Worm (Caenorhabditis elegans): ENCODE results near the gene mars-1.

Gene mars-1

DNA sequence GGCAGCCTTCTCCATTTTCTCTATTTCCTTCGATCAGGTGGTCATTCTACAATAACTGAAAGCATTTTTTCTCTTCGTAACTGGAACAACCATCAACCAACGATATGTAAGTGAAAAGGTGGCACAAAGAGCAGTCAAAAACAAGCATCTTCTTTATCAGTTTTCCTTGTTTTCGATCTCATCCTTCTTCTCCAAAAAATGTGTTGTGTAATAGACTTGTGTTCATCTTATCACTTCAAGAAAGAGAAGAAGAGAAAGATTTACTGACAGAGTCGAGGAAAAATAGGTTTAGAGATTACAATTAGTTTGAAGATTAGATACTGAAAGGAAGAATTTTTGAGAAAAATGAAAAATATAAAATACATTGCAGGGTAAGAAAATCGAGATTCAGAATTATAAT, 10.1 kb upstream of the mars-1 start:
- TF ChIP-seq dao-5 (tag; optimal IDR thresholded peaks at IDR 0.05) (no peak), him-1 (tag; optimal IDR thresholded peaks at IDR 0.05) (no peak), W03F9.2 (tag; optimal IDR thresholded peaks at IDR 0.05) (no peak)

DNA sequence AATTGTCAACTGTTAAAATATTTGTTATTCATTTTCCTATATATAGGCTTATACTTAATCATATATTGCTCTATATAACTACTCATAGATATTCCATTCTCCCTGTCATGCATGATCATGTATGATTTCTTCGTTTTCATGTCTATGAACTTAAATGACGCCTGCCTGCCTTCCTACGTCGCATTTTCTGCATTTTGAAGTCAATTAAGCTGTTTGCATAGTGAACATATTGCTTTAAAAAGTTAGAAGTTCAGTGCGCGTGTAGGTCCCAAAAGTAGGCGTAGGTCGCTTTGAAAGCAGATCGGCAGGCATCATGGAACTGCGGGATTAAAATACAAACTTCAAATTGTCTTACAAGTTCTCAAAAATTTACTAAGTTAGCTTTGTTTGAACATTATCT, 9.4 kb upstream of the mars-1 start:
- no peak for TF ChIP-seq W03F9.2 (tag; optimal IDR thresholded peaks at IDR 0.05)
- no peak for TF ChIP-seq dao-5 (tag; optimal IDR thresholded peaks at IDR 0.05)
- no peak for TF ChIP-seq him-1 (tag; optimal IDR thresholded peaks at IDR 0.05)

DNA sequence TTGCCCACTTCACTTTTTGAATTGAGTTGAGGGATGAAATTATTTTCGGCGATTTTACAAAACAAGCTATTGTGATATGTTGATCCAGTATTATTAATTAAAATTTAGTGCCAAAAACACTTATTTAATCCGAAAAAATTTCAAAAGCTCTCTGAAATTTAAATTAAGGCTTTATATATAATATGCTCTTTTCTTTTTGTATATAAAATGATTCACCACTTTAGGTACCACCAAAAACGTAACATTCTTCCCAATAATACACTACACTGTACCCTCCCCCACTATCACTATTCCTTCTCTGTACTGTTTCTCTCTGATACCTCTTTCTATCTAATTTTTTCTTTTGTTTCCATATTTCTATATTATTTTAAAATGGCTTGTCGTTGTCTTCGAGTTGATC, 8.5 kb upstream of the mars-1 start, which contains the start of gene prx-2:
Gene prx-2 (plus strand): TSS at position 301 of the 400 bp plus-strand sequence.
- no peak for TF ChIP-seq him-1 (tag; optimal IDR thresholded peaks at IDR 0.05)
- TF ChIP-seq dao-5 (tag; optimal IDR thresholded peaks at IDR 0.05), result no peak
- TF ChIP-seq W03F9.2 (tag; optimal IDR thresholded peaks at IDR 0.05), result no peak

DNA sequence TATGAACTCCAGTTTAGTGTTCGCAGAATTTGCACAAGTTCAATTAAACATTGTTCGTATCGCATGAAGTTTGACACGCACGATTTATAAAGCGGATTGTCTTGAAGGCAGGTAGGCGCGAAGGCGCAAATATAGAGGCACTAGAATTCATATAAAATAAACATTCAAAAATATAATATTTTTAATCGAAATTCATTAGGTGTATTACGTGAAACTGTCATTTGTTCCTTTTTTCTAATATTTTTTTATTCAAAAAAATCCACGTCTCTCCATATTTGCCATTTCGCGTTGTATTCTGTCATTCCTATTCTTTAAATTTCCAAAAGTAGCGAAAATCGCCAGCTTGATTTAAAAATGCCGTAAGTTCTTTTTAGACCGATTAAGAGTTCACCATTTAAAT, 6.5 kb upstream of the mars-1 start, which contains the start of gene ZK809.1:
Gene ZK809.1 (plus strand): TSS at position 301 of the 400 bp plus-strand sequence.
- TF ChIP-seq dao-5 (tag; optimal IDR thresholded peaks at IDR 0.05) (no peak), W03F9.2 (tag; optimal IDR thresholded peaks at IDR 0.05) (no peak), him-1 (tag; optimal IDR thresholded peaks at IDR 0.05) (no peak)

DNA sequence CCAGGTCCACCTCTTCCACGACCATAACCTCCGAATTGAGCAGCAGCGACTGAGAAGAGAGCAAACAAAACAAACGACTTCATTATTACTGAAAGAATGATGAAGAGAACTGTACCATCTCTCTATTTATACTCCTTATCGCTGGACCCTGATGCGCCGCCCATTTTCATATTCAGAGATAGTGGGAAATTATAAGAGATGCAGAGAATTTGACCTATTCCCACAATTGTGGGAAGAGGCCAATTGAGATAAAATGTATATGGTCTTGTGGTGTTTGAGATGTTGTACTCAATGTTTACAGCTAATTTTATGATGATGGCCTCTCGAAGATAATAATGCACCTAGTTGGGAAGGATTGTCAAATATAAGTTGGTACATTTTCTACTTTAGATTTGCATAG, 5.6 kb upstream of the mars-1 start, which contains the start of gene ttr-50:
Gene ttr-50 (minus strand): TSS at position 101 of the 400 bp plus-strand sequence.
- TF ChIP-seq him-1 (tag; optimal IDR thresholded peaks at IDR 0.05) (no peak), dao-5 (tag; optimal IDR thresholded peaks at IDR 0.05) (no peak), W03F9.2 (tag; optimal IDR thresholded peaks at IDR 0.05) (no peak)

DNA sequence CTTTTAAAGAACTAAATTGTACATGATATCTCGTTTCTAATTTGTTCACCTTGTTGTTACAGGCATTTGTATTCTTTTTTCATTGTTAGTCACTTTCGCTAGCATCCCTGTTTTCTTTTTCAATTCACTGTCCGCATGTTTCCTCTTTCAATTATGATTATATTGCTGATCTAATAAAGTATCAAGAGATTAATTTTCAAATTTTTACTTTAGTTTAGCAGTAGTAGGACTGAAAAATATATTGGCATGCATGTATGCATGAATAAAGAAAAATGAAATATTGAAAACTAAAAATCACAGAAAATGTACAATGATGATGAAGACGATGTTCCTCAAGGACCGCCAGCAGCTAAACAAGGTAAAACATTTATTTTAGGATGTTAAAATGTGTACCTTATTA, 2.7 kb upstream of the mars-1 start, which contains the start of gene rbm-17:
Gene rbm-17 (plus strand): TSS at position 301 of the 400 bp plus-strand sequence.
- TF ChIP-seq W03F9.2 (tag; optimal IDR thresholded peaks at IDR 0.05) (no peak), him-1 (tag; optimal IDR thresholded peaks at IDR 0.05) (no peak), dao-5 (tag; optimal IDR thresholded peaks at IDR 0.05) (no peak)

DNA sequence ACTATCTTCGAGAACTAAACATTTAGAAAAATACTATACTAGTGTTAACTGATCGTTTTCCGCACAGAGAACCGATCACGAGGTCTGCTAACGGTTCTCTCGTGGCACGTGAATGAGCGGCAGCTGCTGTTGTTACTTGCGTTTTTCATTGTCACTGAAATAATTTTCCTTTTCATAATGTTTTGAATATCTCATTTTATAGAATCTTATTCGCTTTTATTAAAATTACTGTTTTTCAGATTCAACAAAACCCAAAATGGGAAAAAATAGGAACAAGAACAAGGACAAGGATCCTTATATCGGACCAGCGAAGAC, 1.1 kb upstream of the mars-1 start, which contains the start of gene F58B3.6:
Gene F58B3.6 (plus strand): TSS at position 240 of the 315 bp plus-strand sequence.
- TF ChIP-seq W03F9.2 (tag; optimal IDR thresholded peaks at IDR 0.05), result no peak
- no peak for TF ChIP-seq dao-5 (tag; optimal IDR thresholded peaks at IDR 0.05)
- no peak for TF ChIP-seq him-1 (tag; optimal IDR thresholded peaks at IDR 0.05)

DNA sequence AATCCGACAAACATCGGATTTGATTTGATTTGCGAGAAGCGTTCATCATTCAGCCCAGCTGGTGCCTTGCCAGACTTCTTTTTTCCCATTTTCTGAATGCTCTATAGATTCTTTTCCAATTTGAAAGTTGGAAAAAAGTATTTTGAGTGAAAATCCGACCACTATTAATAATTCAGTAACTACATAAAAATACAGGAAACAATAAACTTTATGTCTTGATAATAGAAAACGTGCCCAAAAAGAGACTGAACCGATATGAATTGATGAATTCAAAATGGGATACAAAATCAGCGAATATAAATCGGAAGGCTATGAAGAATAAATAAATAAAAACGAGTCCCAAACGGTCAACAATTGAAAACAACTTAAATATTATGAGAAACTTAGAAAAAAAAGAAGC, 3.5 kb downstream of the mars-1 start, which contains the start of gene F58B3.4:
Gene F58B3.4 (minus strand): TSS at position 101 of the 400 bp plus-strand sequence.
- no peak for TF ChIP-seq dao-5 (tag; optimal IDR thresholded peaks at IDR 0.05)
- no peak for TF ChIP-seq him-1 (tag; optimal IDR thresholded peaks at IDR 0.05)
- TF ChIP-seq W03F9.2 (tag; optimal IDR thresholded peaks at IDR 0.05), result no peak

DNA sequence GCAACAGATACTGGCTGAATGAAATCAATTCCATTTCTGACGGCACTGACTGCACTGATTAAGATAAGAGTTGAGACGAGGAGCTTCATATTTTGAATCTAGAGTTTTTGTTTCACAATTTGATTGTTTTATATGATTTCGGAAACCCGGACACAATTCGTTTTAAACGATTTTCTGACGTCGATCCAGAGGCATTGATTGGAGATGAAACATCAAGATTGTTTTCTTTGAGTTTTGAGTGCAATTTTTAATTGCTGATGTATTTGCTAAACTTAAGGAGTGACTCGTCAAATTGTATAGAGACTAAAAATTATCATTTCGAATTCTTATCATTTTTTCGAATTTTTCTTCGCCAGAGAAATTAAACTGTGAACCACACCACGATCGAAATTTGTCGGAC, 7.4 kb downstream of the mars-1 start, which contains the start of gene lys-6:
Gene lys-6 (minus strand): TSS at position 101 of the 400 bp plus-strand sequence.
- TF ChIP-seq dao-5 (tag; optimal IDR thresholded peaks at IDR 0.05) (no peak), W03F9.2 (tag; optimal IDR thresholded peaks at IDR 0.05) (no peak), him-1 (tag; optimal IDR thresholded peaks at IDR 0.05) (no peak)

DNA sequence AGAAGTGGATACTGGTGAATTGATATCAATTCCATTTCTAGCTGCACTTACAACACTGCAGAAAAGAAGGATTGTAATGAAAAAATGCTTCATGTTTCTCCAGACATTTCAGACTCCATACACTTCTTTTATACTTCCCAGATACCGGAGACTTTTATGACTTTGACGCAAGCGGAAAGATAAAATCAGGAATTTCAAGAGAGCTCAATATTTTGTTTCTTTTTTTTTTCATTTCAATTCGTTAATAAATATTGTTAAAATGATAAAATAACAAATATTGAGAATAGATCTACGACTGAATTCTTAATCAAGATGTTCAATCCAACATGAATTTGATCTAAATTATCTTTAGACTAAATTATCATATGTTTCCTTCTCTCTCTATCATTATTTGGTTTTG, 9.8 kb downstream of the mars-1 start, which contains the start of gene lys-5:
Gene lys-5 (minus strand): TSS at position 101 of the 400 bp plus-strand sequence.
- TF ChIP-seq dao-5 (tag; optimal IDR thresholded peaks at IDR 0.05) (no peak), him-1 (tag; optimal IDR thresholded peaks at IDR 0.05) (no peak), W03F9.2 (tag; optimal IDR thresholded peaks at IDR 0.05) (no peak)

DNA sequence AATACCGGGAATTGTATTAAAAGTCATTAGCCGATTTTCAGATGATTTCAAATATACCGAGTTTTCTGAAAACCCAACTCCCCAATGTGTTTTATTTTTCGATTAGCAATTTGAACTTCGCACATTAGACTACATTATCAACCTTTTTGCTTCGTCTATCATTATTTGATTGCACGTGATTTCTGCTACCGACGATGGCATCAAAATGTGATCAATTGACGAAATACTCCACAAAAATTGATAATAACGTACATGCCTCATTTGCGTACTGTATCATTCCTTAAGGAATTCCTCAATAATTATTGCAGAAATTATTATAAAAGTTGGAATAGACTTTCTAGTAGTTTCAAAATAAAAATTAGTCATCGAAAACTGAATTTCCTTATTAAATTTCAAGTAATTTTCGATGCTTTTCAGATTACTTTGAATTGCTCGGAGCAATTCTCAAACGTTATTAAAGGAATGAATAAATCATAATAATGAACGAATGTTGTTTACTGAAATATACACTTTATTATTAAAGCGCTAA, 11.5 kb downstream of the mars-1 start:
- no peak for TF ChIP-seq W03F9.2 (tag; optimal IDR thresholded peaks at IDR 0.05)
- TF ChIP-seq dao-5 (tag; optimal IDR thresholded peaks at IDR 0.05), result no peak
- TF ChIP-seq him-1 (tag; optimal IDR thresholded peaks at IDR 0.05), result no peak

DNA sequence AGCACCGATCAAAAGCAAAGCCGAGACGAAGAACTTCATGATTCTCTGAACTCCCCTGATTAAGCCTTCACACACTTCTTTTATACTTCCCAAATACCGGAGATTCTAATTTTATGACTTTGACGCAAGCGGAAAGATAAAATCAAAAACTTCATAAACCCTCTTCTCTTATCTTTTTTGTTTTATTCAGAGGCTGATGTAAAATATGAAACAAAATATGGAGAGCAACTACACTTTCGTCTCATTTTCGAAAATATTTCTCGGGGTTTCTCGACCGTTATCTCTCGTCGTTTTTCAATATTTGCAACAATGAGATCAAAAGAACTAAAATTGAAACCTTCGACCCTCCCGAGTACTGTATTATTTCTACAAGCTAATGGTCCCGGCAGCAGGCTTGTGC, 12.2 kb downstream of the mars-1 start, which contains the start of gene lys-4:
Gene lys-4 (minus strand): TSS at position 115 of the 400 bp plus-strand sequence.
- TF ChIP-seq W03F9.2 (tag; optimal IDR thresholded peaks at IDR 0.05) (no peak), dao-5 (tag; optimal IDR thresholded peaks at IDR 0.05) (no peak), him-1 (tag; optimal IDR thresholded peaks at IDR 0.05) (no peak)

DNA sequence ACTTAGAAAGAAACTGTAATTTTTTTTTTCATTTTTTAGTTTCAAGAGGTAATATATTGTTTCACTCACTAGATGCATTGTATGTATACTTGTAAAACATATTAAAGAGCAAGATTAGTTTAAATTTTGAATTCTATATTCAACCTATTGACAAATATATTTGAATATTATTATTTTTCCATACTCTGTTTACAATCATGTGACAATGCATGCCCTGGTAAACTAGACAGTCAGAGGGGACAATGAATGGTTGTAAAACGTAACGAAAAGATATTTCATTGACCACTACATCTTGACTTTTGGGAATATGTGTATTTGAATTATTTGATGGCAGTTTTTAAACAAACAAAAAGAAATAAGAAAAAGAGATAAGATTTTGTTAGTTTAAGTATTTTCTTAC, 13.0 kb downstream of the mars-1 start:
- TF ChIP-seq him-1 (tag; optimal IDR thresholded peaks at IDR 0.05), result no peak
- TF ChIP-seq W03F9.2 (tag; optimal IDR thresholded peaks at IDR 0.05), result no peak
- TF ChIP-seq dao-5 (tag; optimal IDR thresholded peaks at IDR 0.05), result no peak

DNA sequence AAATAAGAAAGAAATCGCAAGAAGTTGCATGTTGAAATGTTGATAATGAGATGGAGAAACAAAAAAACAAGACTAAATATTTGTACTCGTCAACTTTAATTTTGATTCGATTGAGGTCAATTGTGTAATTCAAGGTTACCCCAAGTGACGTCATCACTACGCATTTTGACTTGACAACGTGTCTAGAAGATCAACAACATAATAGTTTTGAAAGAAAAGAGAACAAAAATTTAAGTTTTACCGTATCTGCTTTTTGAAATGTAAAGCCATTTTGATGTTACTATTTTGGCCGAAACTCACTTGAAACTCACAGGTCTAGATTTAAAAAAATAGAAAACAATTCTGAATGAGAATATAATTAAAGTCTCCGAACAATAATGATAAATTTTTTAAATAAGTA, 14.4 kb downstream of the mars-1 start, which contains the start of gene dsl-5:
Gene dsl-5 (minus strand): TSS at position 101 of the 400 bp plus-strand sequence.
- TF ChIP-seq dao-5 (tag; optimal IDR thresholded peaks at IDR 0.05) (no peak), him-1 (tag; optimal IDR thresholded peaks at IDR 0.05) (no peak), W03F9.2 (tag; optimal IDR thresholded peaks at IDR 0.05) (no peak)

DNA sequence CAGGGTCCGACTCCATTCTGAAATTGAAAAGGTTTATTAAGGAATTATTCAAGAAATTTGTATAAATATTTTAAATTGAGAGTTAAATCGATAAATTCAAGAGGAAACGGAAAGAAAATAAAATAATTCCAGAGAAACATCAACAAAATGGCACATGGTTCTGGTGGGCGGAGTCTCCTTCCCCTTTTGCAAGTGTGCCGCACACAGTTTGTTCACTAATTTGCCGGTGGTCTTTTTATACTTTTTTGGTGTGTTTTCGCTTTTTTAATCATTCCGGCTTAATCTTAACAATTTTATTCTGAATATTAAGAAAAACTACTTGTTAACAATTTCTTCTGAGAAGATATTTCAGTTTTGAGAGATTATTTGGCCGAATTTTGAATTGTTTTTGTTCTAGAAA, 30.4 kb downstream of the mars-1 start, which contains the start of the genes ragc-1 and Y24F12A.1:
Gene ragc-1 (minus strand): TSS at position 25 of the 400 bp plus-strand sequence.
Gene Y24F12A.1 (plus strand): TSS at position 346 of the 400 bp plus-strand sequence.
- TF ChIP-seq W03F9.2 (tag; optimal IDR thresholded peaks at IDR 0.05), result peak; percentile 89
- no peak for TF ChIP-seq dao-5 (tag; optimal IDR thresholded peaks at IDR 0.05)
